Worm (Caenorhabditis elegans) whole organism, L1 larva: Measurements from ENCODE around the gene T27D12.6.

Source experiments
- blmp-1 ChIP-seq: fragments of 150-350 bp; optimal IDR thresholded peaks from 2 replicates; lab custom pipeline; 2014; ENCODE audit warnings: missing biosample characterization, missing genetic modification characterization
- pqm-1 ChIP-seq: sonication (generic microtip); optimal IDR thresholded peaks from 3 replicates; lab custom pipeline; 2017; ENCODE audit warnings: missing biosample characterization, missing genetic modification characterization

DNA sequence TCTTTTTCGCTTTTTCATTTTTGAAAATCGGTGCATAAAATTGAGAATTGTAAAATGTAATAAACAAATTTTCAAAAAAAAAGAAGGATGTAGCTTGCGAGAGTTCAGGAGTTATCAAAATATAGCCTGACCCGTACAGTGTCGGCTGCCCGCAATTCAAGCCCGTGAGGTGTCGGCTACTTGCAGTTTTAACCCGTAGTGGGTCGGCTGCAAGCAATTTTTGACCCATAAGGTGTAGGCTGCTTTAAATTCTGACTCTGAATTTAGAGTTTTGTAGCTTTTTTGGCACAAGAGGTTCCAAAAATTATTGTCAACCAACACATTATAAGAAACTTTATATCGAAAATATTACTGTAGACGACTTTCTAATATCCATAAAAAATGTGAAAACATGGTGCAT lies 10.6 kb downstream of the T27D12.6 start:
- TF ChIP-seq blmp-1 (tag; lab: Kevin White, UChicago) (no peak), pqm-1 (tag; lab: Kevin White, UChicago) (no peak)
